Fruit fly (Drosophila melanogaster): Measurements from ENCODE around the gene Ets98B.

The Ets98B gene

dm6 chr3R:27736367-27737005 lies at the start of gene Ets98B:
Gene Ets98B (plus strand): TSS chr3R:27736538.
- TF ChIP-seq CG17806 (tag; optimal IDR thresholded peaks at IDR 0.05): no peak
- TF ChIP-seq CG10348 (GFP tag; IDR thresholded peaks at IDR 0.05): no peak
- no peak for TF ChIP-seq D1 (tag; optimal IDR thresholded peaks at IDR 0.05)
- 0 out of 2 replicates have a peak, but pooled peaks have one; percentile 52 for TF ChIP-seq Ets98B (GFP tag; IDR thresholded peaks at IDR 0.05)
- peak; percentile 17 for TF ChIP-seq CG8159 (tag; optimal IDR thresholded peaks at IDR 0.05)
- TF ChIP-seq EcR (GFP tag; optimal IDR thresholded peaks at IDR 0.05): no peak
- TF ChIP-seq CG14655 (GFP tag; optimal IDR thresholded peaks at IDR 0.05): no peak
- TF ChIP-seq CG13204 (GFP tag; optimal IDR thresholded peaks at IDR 0.05): peak; percentile 43
- TF ChIP-seq gl (tag; optimal IDR thresholded peaks at IDR 0.05): no peak
- TF ChIP-seq fd96Ca (GFP tag; IDR thresholded peaks at IDR 0.05): 0 out of 3 replicates have a peak, but pooled peaks have one; percentile 30
- TF ChIP-seq CG34367 (tag; optimal IDR thresholded peaks at IDR 0.05): no peak
- no peak for TF ChIP-seq CG9948 (tag; optimal IDR thresholded peaks at IDR 0.05)
- TF ChIP-seq Pif1A (GFP tag; optimal IDR thresholded peaks at IDR 0.05): no peak
- no peak for TF ChIP-seq CG12605 (GFP tag; IDR thresholded peaks at IDR 0.05)
- no peak for TF ChIP-seq CG15710 (tag; optimal IDR thresholded peaks at IDR 0.05)
- no peak for TF ChIP-seq CG8301 (tag; optimal IDR thresholded peaks at IDR 0.05)
- no peak for TF ChIP-seq CG32121 (GFP tag; IDR thresholded peaks at IDR 0.05)
- peak; percentile 30 for TF ChIP-seq Pif1B (GFP tag; optimal IDR thresholded peaks at IDR 0.05)
- peak; percentile 71 for TF ChIP-seq CG4496 (GFP tag; IDR thresholded peaks at IDR 0.05)

- TF ChIP-seq Pif1A (GFP tag; optimal IDR thresholded peaks at IDR 0.05) (no peak), CG10348 (GFP tag; IDR thresholded peaks at IDR 0.05) (no peak), D1 (tag; optimal IDR thresholded peaks at IDR 0.05) (no peak), CG15710 (tag; optimal IDR thresholded peaks at IDR 0.05) (no peak), CG12605 (GFP tag; IDR thresholded peaks at IDR 0.05) (no peak), CG9948 (tag; optimal IDR thresholded peaks at IDR 0.05) (no peak), CG4496 (GFP tag; IDR thresholded peaks at IDR 0.05) (no peak), Pif1B (GFP tag; optimal IDR thresholded peaks at IDR 0.05) (no peak), CG13204 (GFP tag; optimal IDR thresholded peaks at IDR 0.05) (no peak)
Measured at dm6 chr3R:27688034-27688433, 48.3 kb upstream of the Ets98B start, which contains the start of gene CG31055. Gene CG31055 (minus strand): TSS chr3R:27688134.

- TF ChIP-seq CG8159 (tag; optimal IDR thresholded peaks at IDR 0.05) (no peak), EcR (GFP tag; optimal IDR thresholded peaks at IDR 0.05) (peak; percentile 85), CG13204 (GFP tag; optimal IDR thresholded peaks at IDR 0.05) (peak; percentile 52)
Measured at dm6 chr3R:27692645-27693307, 43.6 kb upstream of the Ets98B start.

dm6 chr3R:27694018-27694417 lies 42.3 kb upstream of the Ets98B start, which contains the start of gene CG43319:
Gene CG43319 (plus strand): TSS chr3R:27694318.
- TF ChIP-seq CG13204 (GFP tag; optimal IDR thresholded peaks at IDR 0.05) (no peak), fd96Ca (GFP tag; IDR thresholded peaks at IDR 0.05) (no peak), Ets98B (GFP tag; IDR thresholded peaks at IDR 0.05) (no peak), gl (tag; optimal IDR thresholded peaks at IDR 0.05) (no peak), CG32121 (GFP tag; IDR thresholded peaks at IDR 0.05) (no peak), CG9948 (tag; optimal IDR thresholded peaks at IDR 0.05) (no peak), EcR (GFP tag; optimal IDR thresholded peaks at IDR 0.05) (no peak), CG15710 (tag; optimal IDR thresholded peaks at IDR 0.05) (no peak), CG10348 (GFP tag; IDR thresholded peaks at IDR 0.05) (no peak), CG8159 (tag; optimal IDR thresholded peaks at IDR 0.05) (no peak), rn (GFP tag; IDR thresholded peaks at IDR 0.05) (no peak), CG14655 (GFP tag; optimal IDR thresholded peaks at IDR 0.05) (no peak), Snoo (tag; optimal IDR thresholded peaks at IDR 0.05) (no peak), CG34367 (tag; optimal IDR thresholded peaks at IDR 0.05) (no peak), CG17806 (tag; optimal IDR thresholded peaks at IDR 0.05) (no peak)

- TF ChIP-seq fd96Ca (GFP tag; IDR thresholded peaks at IDR 0.05) (no peak), Ets98B (GFP tag; IDR thresholded peaks at IDR 0.05) (no peak), rn (GFP tag; IDR thresholded peaks at IDR 0.05) (no peak), gl (tag; optimal IDR thresholded peaks at IDR 0.05) (no peak), D1 (tag; optimal IDR thresholded peaks at IDR 0.05) (no peak), CG12605 (GFP tag; IDR thresholded peaks at IDR 0.05) (no peak), CG17806 (tag; optimal IDR thresholded peaks at IDR 0.05) (no peak), CG10348 (GFP tag; IDR thresholded peaks at IDR 0.05) (no peak), EcR (GFP tag; optimal IDR thresholded peaks at IDR 0.05) (no peak), CG32121 (GFP tag; IDR thresholded peaks at IDR 0.05) (no peak), CG8301 (tag; optimal IDR thresholded peaks at IDR 0.05) (no peak), CG15710 (tag; optimal IDR thresholded peaks at IDR 0.05) (no peak), CG9948 (tag; optimal IDR thresholded peaks at IDR 0.05) (no peak), Snoo (tag; optimal IDR thresholded peaks at IDR 0.05) (no peak), CG8159 (tag; optimal IDR thresholded peaks at IDR 0.05) (no peak), CG4496 (GFP tag; IDR thresholded peaks at IDR 0.05) (no peak), CG14655 (GFP tag; optimal IDR thresholded peaks at IDR 0.05) (no peak), CG13204 (GFP tag; optimal IDR thresholded peaks at IDR 0.05) (no peak)
Measured at dm6 chr3R:27694583-27694982, 41.8 kb upstream of the Ets98B start, which contains the start of gene Acp98AB. Gene Acp98AB (plus strand): TSS chr3R:27694883.

- TF ChIP-seq rn (GFP tag; IDR thresholded peaks at IDR 0.05) (no peak), CG4496 (GFP tag; IDR thresholded peaks at IDR 0.05) (0 out of 3 replicates have a peak, but pooled peaks have one; percentile 16)
Measured at dm6 chr3R:27695019-27695418, 41.3 kb upstream of the Ets98B start, which contains the start of gene HSPBAP1. Gene HSPBAP1 (plus strand): TSS chr3R:27695235.
